ENCODE assay signal across 2 worm cellular contexts in genomic region chrX:16590230-16590629, ce11.
TF ChIP-seq lines count a peak whose summit lies in the region.

No protein-coding gene starts in this region.

TF ChIP-seq in whole organism, L4 larva, 104 proteins besides CTCF, POLR2A, EP300 and RAD21 (continued from another document):
- TF ChIP-seq dmd-6 (GFP tag; IDR thresholded peaks at IDR 0.05; lab: Robert Waterston, UW) (peak; percentile 46; the same call in 1 of the 2 replicates), egl-27 (tag; optimal IDR thresholded peaks at IDR 0.05; lab: Kevin White, UChicago) (no peak), nhr-111 (GFP tag; optimal IDR thresholded peaks at IDR 0.05; lab: Kevin White, UChicago) (no peak), lin-29 (GFP tag; IDR thresholded peaks at IDR 0.05; lab: Robert Waterston, UW) (no peak), nhr-28 (tag; optimal IDR thresholded peaks at IDR 0.05; lab: Kevin White, UChicago) (no peak)

TF ChIP-seq in whole organism, young adult, 124 proteins besides CTCF, POLR2A, EP300 and RAD21 (continued from another document):
- TF ChIP-seq mcd-1 (GFP tag; IDR thresholded peaks at IDR 0.05; lab: Robert Waterston, UW): peak; percentile 33; the same call in 1 of the 2 replicates
- no peak for TF ChIP-seq attf-5 (GFP tag; optimal IDR thresholded peaks at IDR 0.05; lab: Kevin White, UChicago)
- TF ChIP-seq him-1 (tag; optimal IDR thresholded peaks at IDR 0.05; lab: Kevin White, UChicago): peak; percentile 58
- peak; percentile 23 for TF ChIP-seq chd-7 (tag; optimal IDR thresholded peaks at IDR 0.05; lab: Kevin White, UChicago)
- TF ChIP-seq ekl-4 (GFP tag; IDR thresholded peaks at IDR 0.05; lab: Robert Waterston, UW): peak; percentile 24; the same call in 1 of the 2 replicates
- TF ChIP-seq ccch-3 (GFP tag; optimal IDR thresholded peaks at IDR 0.05; lab: Kevin White, UChicago): no peak
- no peak for TF ChIP-seq Y53G8AR.9 (GFP tag; conservative IDR thresholded peaks at IDR 0.05; lab: Robert Waterston, UW)
- no peak for TF ChIP-seq Y95B8A.8 (GFP tag; IDR thresholded peaks at IDR 0.05; lab: Robert Waterston, UW)
- TF ChIP-seq hlh-12 (tag; optimal IDR thresholded peaks at IDR 0.05; lab: Kevin White, UChicago): no peak
- TF ChIP-seq lir-1 (GFP tag; conservative IDR thresholded peaks at IDR 0.05; lab: Robert Waterston, UW): no peak
- no peak for TF ChIP-seq nhr-179 (tag; optimal IDR thresholded peaks at IDR 0.05; lab: Kevin White, UChicago)
- TF ChIP-seq nhr-120 (GFP tag; IDR thresholded peaks at IDR 0.05; lab: Robert Waterston, UW): no peak
- TF ChIP-seq dpff-1 (tag; optimal IDR thresholded peaks at IDR 0.05; lab: Kevin White, UChicago): no peak
- peak; percentile 55 for TF ChIP-seq snpc-1.1 (tag; optimal IDR thresholded peaks at IDR 0.05; lab: Kevin White, UChicago; ENCODE audit: insufficient read depth)
- TF ChIP-seq Y67H2A.10 (GFP tag; conservative IDR thresholded peaks at IDR 0.05; lab: Robert Waterston, UW): no peak
- no peak for TF ChIP-seq hrde-1 (tag; optimal IDR thresholded peaks at IDR 0.05; lab: Kevin White, UChicago; ENCODE audit: borderline replicate concordance)
- TF ChIP-seq unc-130 (GFP tag; optimal IDR thresholded peaks at IDR 0.05; lab: Kevin White, UChicago): no peak
- TF ChIP-seq B0019.2 (GFP tag; conservative IDR thresholded peaks at IDR 0.05; lab: Robert Waterston, UW): no peak
- TF ChIP-seq atf-7 (tag; optimal IDR thresholded peaks at IDR 0.05; lab: Kevin White, UChicago): no peak
- TF ChIP-seq F10E7.11 (tag; optimal IDR thresholded peaks at IDR 0.05; lab: Kevin White, UChicago): no peak
- peak; percentile 62 for TF ChIP-seq lsy-27 (tag; optimal IDR thresholded peaks at IDR 0.05; lab: Kevin White, UChicago; ENCODE audit: borderline replicate concordance, insufficient read depth)
- TF ChIP-seq F22D6.2 (tag; optimal IDR thresholded peaks at IDR 0.05; lab: Kevin White, UChicago): no peak
- no peak for TF ChIP-seq F33H1.4 (GFP tag; IDR thresholded peaks at IDR 0.05; lab: Robert Waterston, UW)
- no peak for TF ChIP-seq Y53F4B.3 (GFP tag; IDR thresholded peaks at IDR 0.05; lab: Robert Waterston, UW)
- peak; percentile 33 for TF ChIP-seq nhr-90 (tag; optimal IDR thresholded peaks at IDR 0.05; lab: Kevin White, UChicago)
- TF ChIP-seq pbrm-1 (GFP tag; IDR thresholded peaks at IDR 0.05; lab: Robert Waterston, UW): peak; percentile 82
- TF ChIP-seq madf-8 (GFP tag; conservative IDR thresholded peaks at IDR 0.05; lab: Robert Waterston, UW): no peak
- no peak for TF ChIP-seq ztf-3 (GFP tag; optimal IDR thresholded peaks at IDR 0.05; lab: Kevin White, UChicago)
- TF ChIP-seq rpc-1 (optimal IDR thresholded peaks at IDR 0.05; lab: Kevin White, UChicago): peak; percentile 70
- peak; percentile 80 for TF ChIP-seq rpc-1 (tag; optimal IDR thresholded peaks at IDR 0.05; lab: Kevin White, UChicago)
- TF ChIP-seq hmg-20 (GFP tag; IDR thresholded peaks at IDR 0.05; lab: Robert Waterston, UW): no peak
- TF ChIP-seq let-526 (GFP tag; IDR thresholded peaks at IDR 0.05; lab: Robert Waterston, UW): no peak
- no peak for TF ChIP-seq akir-1 (GFP tag; optimal IDR thresholded peaks at IDR 0.05; lab: Kevin White, UChicago)
- TF ChIP-seq ztf-22 (GFP tag; optimal IDR thresholded peaks at IDR 0.05; lab: Kevin White, UChicago): no peak
- no peak for TF ChIP-seq K11D2.4 (GFP tag; IDR thresholded peaks at IDR 0.05; lab: Robert Waterston, UW)
- peak; percentile 0 for TF ChIP-seq dpl-1 (GFP tag; optimal IDR thresholded peaks at IDR 0.05; lab: Kevin White, UChicago)
- no peak for TF ChIP-seq ztf-28 (GFP tag; IDR thresholded peaks at IDR 0.05; lab: Robert Waterston, UW)
- TF ChIP-seq madf-6 (GFP tag; IDR thresholded peaks at IDR 0.05; lab: Robert Waterston, UW): no peak
- no peak for TF ChIP-seq unc-62 (GFP tag; optimal IDR thresholded peaks at IDR 0.05; lab: Kevin White, UChicago)
- no peak for TF ChIP-seq F55B11.4 (tag; optimal IDR thresholded peaks at IDR 0.05; lab: Kevin White, UChicago; ENCODE audit: borderline replicate concordance, insufficient read depth)
TF ChIP-seq in whole organism, young adult: peak in this region for 27.
